Fruit fly (Drosophila melanogaster) whole organism, prepupa: ENCODE measurements around the gene CG5958.

ENCODE experiments used
- CG10631 ChIP-seq: fragments of 200-800 bp; sonication (Bioruptor generic); optimal IDR thresholded peaks from 2 replicates; lab custom pipeline; 2016; ENCODE audit warnings: missing biosample characterization, missing genetic modification characterization
- CG10669 ChIP-seq: fragments of 200-800 bp; sonication (Bioruptor generic); optimal IDR thresholded peaks from 3 replicates; lab custom pipeline; 2018; ENCODE audit warnings: missing biosample characterization, mild to moderate bottlenecking, missing genetic modification characterization, moderate library complexity
- CG11294 ChIP-seq: fragments of 200-800 bp; sonication (Bioruptor generic); IDR thresholded peaks from 2 replicates; pipeline ENCODE4 v1.3.6; 2022; ENCODE audit warnings: missing biosample characterization, missing genetic modification characterization
- CG11762 ChIP-seq: fragments of 200-800 bp; sonication (Bioruptor generic); optimal IDR thresholded peaks from 3 replicates; lab custom pipeline; 2016; ENCODE audit warnings: missing biosample characterization, missing genetic modification characterization; ENCODE audit not compliant: insufficient read depth
- CG15336 ChIP-seq: fragments of 200-800 bp; sonication (Bioruptor generic); IDR thresholded peaks from 2 replicates; pipeline ENCODE4 v1.3.6; 2022; ENCODE audit warnings: missing biosample characterization, missing genetic modification characterization
- CG1621 ChIP-seq: fragments of 200-800 bp; sonication (Bioruptor generic); optimal IDR thresholded peaks from 3 replicates; lab custom pipeline; 2018; ENCODE audit warnings: missing biosample characterization, mild to moderate bottlenecking, missing genetic modification characterization
- CG16779 ChIP-seq: fragments of 200-800 bp; sonication (Bioruptor generic); optimal IDR thresholded peaks from 3 replicates; lab custom pipeline; 2017; ENCODE audit warnings: missing biosample characterization, mild to moderate bottlenecking, missing genetic modification characterization
- CG3032 ChIP-seq: fragments of 200-800 bp; optimal IDR thresholded peaks from 2 replicates; lab custom pipeline; 2019; ENCODE audit warnings: missing biosample characterization, mild to moderate bottlenecking, missing genetic modification characterization, moderate library complexity
- CG31627 ChIP-seq: fragments of 200-800 bp; sonication (Bioruptor generic); optimal IDR thresholded peaks from 3 replicates; lab custom pipeline; 2016; ENCODE audit warnings: missing biosample characterization, missing genetic modification characterization
- CG32006 ChIP-seq: fragments of 200-800 bp; sonication (Bioruptor generic); optimal IDR thresholded peaks from 3 replicates; lab custom pipeline; 2017; ENCODE audit warnings: missing biosample characterization, mild to moderate bottlenecking, missing genetic modification characterization
- CG34406 ChIP-seq: fragments of 200-800 bp; sonication (Bioruptor generic); optimal IDR thresholded peaks from 3 replicates; lab custom pipeline; 2016; ENCODE audit warnings: missing biosample characterization, missing genetic modification characterization
- CG4318 ChIP-seq: fragments of 200-800 bp; sonication (Bioruptor generic); optimal IDR thresholded peaks from 3 replicates; lab custom pipeline; 2017; ENCODE audit warnings: missing biosample characterization, mild to moderate bottlenecking, missing genetic modification characterization
- CG6163 ChIP-seq: fragments of 200-800 bp; sonication (Bioruptor generic); IDR thresholded peaks from 3 replicates; pipeline ENCODE4 v1.3.6; 2022; ENCODE audit warnings: missing biosample characterization, missing genetic modification characterization
- CG7368 ChIP-seq: fragments of 200-800 bp; sonication (Bioruptor generic); optimal IDR thresholded peaks from 3 replicates; lab custom pipeline; 2016; ENCODE audit warnings: missing biosample characterization, missing genetic modification characterization
- CG8119 ChIP-seq: fragments of 200-800 bp; sonication (Bioruptor generic); IDR thresholded peaks from 3 replicates; pipeline ENCODE4 v1.3.6; 2022; ENCODE audit warnings: missing biosample characterization, missing genetic modification characterization
- CG8319 ChIP-seq: fragments of 200-800 bp; sonication (Bioruptor generic); optimal IDR thresholded peaks from 3 replicates; lab custom pipeline; 2016; ENCODE audit warnings: missing biosample characterization, missing genetic modification characterization
- CG9139 ChIP-seq: fragments of 200-800 bp; sonication (Bioruptor generic); optimal IDR thresholded peaks from 3 replicates; lab custom pipeline; 2017; ENCODE audit warnings: missing biosample characterization, mild to moderate bottlenecking, missing genetic modification characterization
- Eip75B ChIP-seq: fragments of 200-800 bp; sonication (Bioruptor generic); optimal IDR thresholded peaks from 3 replicates; lab custom pipeline; 2016; ENCODE audit warnings: missing biosample characterization, missing genetic modification characterization
- Eip78C ChIP-seq: fragments of 200-800 bp; sonication (Bioruptor generic); peaks from one replicate; lab custom pipeline; 2016; ENCODE audit warnings: missing biosample characterization, missing genetic modification characterization
- Eip93F ChIP-seq: fragments of 200-800 bp; sonication (Bioruptor generic); optimal IDR thresholded peaks from 2 replicates; lab custom pipeline; 2016; ENCODE audit warnings: missing biosample characterization, mild to moderate bottlenecking, missing genetic modification characterization
- Ets21C ChIP-seq: fragments of 200-800 bp; sonication (Bioruptor generic); optimal IDR thresholded peaks from 3 replicates; lab custom pipeline; 2016; ENCODE audit warnings: missing biosample characterization, missing genetic modification characterization
- Hr38 ChIP-seq: sonication (Bioruptor generic); optimal IDR thresholded peaks from 2 replicates; lab custom pipeline; 2016; ENCODE audit warnings: missing biosample characterization, missing genetic modification characterization
- Hr39 ChIP-seq: fragments of 200-800 bp; sonication (Bioruptor generic); optimal IDR thresholded peaks from 2 replicates; lab custom pipeline; 2016; ENCODE audit warnings: missing biosample characterization, missing genetic modification characterization
- Lpt ChIP-seq: fragments of 200-800 bp; sonication (Bioruptor generic); optimal IDR thresholded peaks from 3 replicates; lab custom pipeline; 2016; ENCODE audit warnings: missing biosample characterization, missing genetic modification characterization
- OdsH ChIP-seq: fragments of 200-800 bp; sonication (Bioruptor generic); optimal IDR thresholded peaks from 3 replicates; lab custom pipeline; 2016; ENCODE audit warnings: missing biosample characterization, missing genetic modification characterization
- Smox ChIP-seq: fragments of 200-800 bp; sonication (Bioruptor generic); optimal IDR thresholded peaks from 3 replicates; lab custom pipeline; 2016; ENCODE audit warnings: missing biosample characterization, missing genetic modification characterization
- Sox14 ChIP-seq: fragments of 200-800 bp; sonication (Bioruptor generic); optimal IDR thresholded peaks from 3 replicates; lab custom pipeline; 2016; ENCODE audit warnings: missing biosample characterization, missing genetic modification characterization
- Sox15 ChIP-seq: fragments of 200-800 bp; sonication (Bioruptor generic); optimal IDR thresholded peaks from 3 replicates; lab custom pipeline; 2016; ENCODE audit warnings: missing biosample characterization, missing genetic modification characterization
- achi ChIP-seq: fragments of 200-800 bp; sonication (Bioruptor generic); optimal IDR thresholded peaks from 3 replicates; lab custom pipeline; 2016; ENCODE audit warnings: missing biosample characterization, missing genetic modification characterization
- dsx ChIP-seq: fragments of 200-800 bp; optimal IDR thresholded peaks from 3 replicates; lab custom pipeline; 2019; ENCODE audit warnings: missing biosample characterization, mild to moderate bottlenecking, missing genetic modification characterization, moderate library complexity; ENCODE audit not compliant: poor library complexity, severe bottlenecking
- fd59A ChIP-seq: fragments of 200-800 bp; sonication (Bioruptor generic); optimal IDR thresholded peaks from 2 replicates; lab custom pipeline; 2017; ENCODE audit warnings: missing biosample characterization, mild to moderate bottlenecking, missing genetic modification characterization, missing genetic modification reagents
- fkh ChIP-seq: fragments of 200-800 bp; sonication (Bioruptor generic); optimal IDR thresholded peaks from 3 replicates; lab custom pipeline; 2017; ENCODE audit warnings: missing biosample characterization, mild to moderate bottlenecking, missing genetic modification characterization, moderate library complexity
- lz ChIP-seq: fragments of 200-800 bp; sonication (Bioruptor generic); optimal IDR thresholded peaks from 3 replicates; lab custom pipeline; 2016; ENCODE audit warnings: missing biosample characterization, missing genetic modification characterization
- svp ChIP-seq: fragments of 200-800 bp; sonication (Bioruptor generic); peaks from one replicate; lab custom pipeline; 2016; ENCODE audit warnings: missing biosample characterization, missing genetic modification characterization
- topi ChIP-seq: fragments of 200-800 bp; sonication (Bioruptor generic); optimal IDR thresholded peaks from 3 replicates; lab custom pipeline; 2016; ENCODE audit warnings: missing biosample characterization, missing genetic modification characterization

CG5958 gene

dm6 chr2L:7395813-7396212 is 37.5 kb downstream of the CG5958 start (continued):
- peak; percentile 14 for TF ChIP-seq CG7368
- no peak for TF ChIP-seq Lpt (GFP tag; lab: Kevin White, UChicago)
- no peak for TF ChIP-seq CG8319
- no peak for TF ChIP-seq Sox14 (GFP tag; lab: Kevin White, UChicago)
- no peak for TF ChIP-seq Hr39 (GFP tag; lab: Kevin White, UChicago)
- TF ChIP-seq CG34406 (GFP tag; lab: Kevin White, UChicago) = peak; percentile 54
- no peak for TF ChIP-seq Eip93F (GFP tag; lab: Kevin White, UChicago)
- no peak for TF ChIP-seq Sox15 (GFP tag; lab: Kevin White, UChicago)
- no peak for TF ChIP-seq CG10631 (GFP tag; lab: Kevin White, UChicago)
- TF ChIP-seq CG16779 (tag; lab: Kevin White, UChicago) = no peak
- no peak for TF ChIP-seq Hr38 (GFP tag; lab: Kevin White, UChicago)
- TF ChIP-seq achi (GFP tag; lab: Kevin White, UChicago) = peak; percentile 45
- TF ChIP-seq CG3032 (tag; lab: Kevin White, UChicago) = peak; percentile 36
- TF ChIP-seq dsx (GFP tag; lab: Kevin White, UChicago) = peak; percentile 20
- no peak for TF ChIP-seq CG1621
- TF ChIP-seq CG11762 (GFP tag; lab: Kevin White, UChicago) = no peak
- no peak for TF ChIP-seq CG4318 (GFP tag; lab: Kevin White, UChicago)
- TF ChIP-seq CG31627 (GFP tag; lab: Kevin White, UChicago) = peak; percentile 13
- peak; percentile 50 for TF ChIP-seq svp (GFP tag; lab: Kevin White, UChicago)
- TF ChIP-seq Ets21C (GFP tag; lab: Kevin White, UChicago) = no peak
- no peak for TF ChIP-seq fkh (GFP tag; lab: Kevin White, UChicago)
- TF ChIP-seq CG8119 = peak; percentile 54; the same call in 2 of the 3 replicates
- TF ChIP-seq fd59A (GFP tag; lab: Kevin White, UChicago) = no peak
- TF ChIP-seq CG11294 (GFP tag; lab: Robert Waterston, UW) = no peak
- TF ChIP-seq CG9139 (GFP tag; lab: Kevin White, UChicago) = no peak
- TF ChIP-seq Smox (GFP tag; lab: Kevin White, UChicago) = peak; percentile 13
- TF ChIP-seq CG32006 (GFP tag; lab: Kevin White, UChicago) = peak; percentile 52

dm6 chr2L:7387813-7388558 is 45.3 kb downstream of the CG5958 start, which contains the start of the genes CG5149 and gudu:
Gene CG5149 (minus strand): TSS chr2L:7388253.
Gene gudu (plus strand): TSS chr2L:7388508.
- TF ChIP-seq CG6163 (GFP tag; lab: Robert Waterston, UW) (peak; percentile 65), CG11294 (GFP tag; lab: Robert Waterston, UW) (no peak), svp (GFP tag; lab: Kevin White, UChicago) (peak; percentile 75), fkh (GFP tag; lab: Kevin White, UChicago) (peak; percentile 88), CG11762 (GFP tag; lab: Kevin White, UChicago) (no peak), topi (GFP tag; lab: Kevin White, UChicago) (peak; percentile 14), Eip78C (GFP tag; lab: Kevin White, UChicago) (no peak), CG8119 (0 out of 3 replicates have a peak, but pooled peaks have one; percentile 49), CG3032 (tag; lab: Kevin White, UChicago) (peak; percentile 10), CG10631 (GFP tag; lab: Kevin White, UChicago) (no peak), CG31627 (GFP tag; lab: Kevin White, UChicago) (no peak), Hr39 (GFP tag; lab: Kevin White, UChicago) (no peak), OdsH (GFP tag; lab: Kevin White, UChicago) (no peak), Sox14 (GFP tag; lab: Kevin White, UChicago) (peak; percentile 35), CG10669 (GFP tag; lab: Kevin White, UChicago) (no peak), lz (GFP tag; lab: Kevin White, UChicago) (peak; percentile 4), CG15336 (GFP tag; lab: Robert Waterston, UW) (0 out of 2 replicates have a peak, but pooled peaks have one; percentile 7), Eip75B (GFP tag; lab: Kevin White, UChicago) (no peak)
